Fruit fly (Drosophila melanogaster) whole organism, embryonic: ENCODE measurements around the gene FRG1.

Experiments used
- Bgb ChIP-seq: fragments of 200-800 bp; sonication (Bioruptor generic); IDR thresholded peaks from 2 replicates; pipeline ENCODE4 v1.3.6; 2022; ENCODE audit warnings: missing biosample characterization, missing genetic modification characterization; ENCODE audit not compliant: partially characterized antibody
- Blimp-1 ChIP-seq: fragments of 200-800 bp; sonication (Bioruptor generic); optimal IDR thresholded peaks from 3 replicates; lab custom pipeline; 2018; ENCODE audit warnings: missing biosample characterization, missing genetic modification characterization, mild to moderate bottlenecking, moderate library complexity, missing genetic modification reagents
- CG12236 ChIP-seq: fragments of 200-800 bp; sonication (Bioruptor generic); optimal IDR thresholded peaks from 2 replicates; lab custom pipeline; 2016; ENCODE audit warnings: missing biosample characterization, missing genetic modification characterization
- CG12744 ChIP-seq: fragments of 200-800 bp; sonication (Bioruptor generic); optimal IDR thresholded peaks from 2 replicates; lab custom pipeline; 2016; ENCODE audit warnings: missing biosample characterization, missing genetic modification characterization
- CG1529 ChIP-seq: fragments of 200-800 bp; sonication (Bioruptor generic); optimal IDR thresholded peaks from 3 replicates; lab custom pipeline; 2018; ENCODE audit warnings: missing biosample characterization, missing genetic modification characterization
- CG16813 ChIP-seq: fragments of 200-800 bp; sonication (Bioruptor generic); IDR thresholded peaks from 3 replicates; pipeline ENCODE4 v1.3.6; 2022; ENCODE audit warnings: missing biosample characterization, missing genetic modification characterization; ENCODE audit not compliant: partially characterized antibody
- CG1792 ChIP-seq: fragments of 200-800 bp; sonication (Bioruptor generic); optimal IDR thresholded peaks from 2 replicates; lab custom pipeline; 2016; ENCODE audit warnings: missing biosample characterization, missing genetic modification characterization
- CG2129 ChIP-seq: fragments of 200-800 bp; sonication (Bioruptor generic); IDR thresholded peaks from 2 replicates; pipeline ENCODE4 v1.3.6; 2022; ENCODE audit warnings: missing biosample characterization, missing genetic modification characterization; ENCODE audit not compliant: partially characterized antibody
- CG30403 ChIP-seq: fragments of 200-800 bp; sonication (Bioruptor generic); optimal IDR thresholded peaks from 3 replicates; lab custom pipeline; 2016; ENCODE audit warnings: missing biosample characterization, missing genetic modification characterization
- CG31388 ChIP-seq: fragments of 200-800 bp; sonication (Bioruptor generic); optimal IDR thresholded peaks from 2 replicates; lab custom pipeline; 2016; ENCODE audit warnings: missing biosample characterization, missing genetic modification characterization
- CG3726 ChIP-seq: fragments of 200-800 bp; sonication (Bioruptor generic); IDR thresholded peaks from 3 replicates; pipeline ENCODE4, ENCODE4 v1.3.6; 2022; ENCODE audit warnings: missing biosample characterization, missing genetic modification characterization
- CG6272 ChIP-seq: fragments of 200-800 bp; sonication (Bioruptor generic); IDR thresholded peaks from 2 replicates; pipeline ENCODE4 v1.3.6; 2022; ENCODE audit warnings: missing biosample characterization, missing genetic modification characterization
- CG6791 ChIP-seq: fragments of 200-800 bp; sonication (Bioruptor generic); IDR thresholded peaks from 3 replicates; pipeline ENCODE4 v1.3.6; 2022; ENCODE audit warnings: missing biosample characterization, missing genetic modification characterization; ENCODE audit not compliant: partially characterized antibody
- CG7357 ChIP-seq: fragments of 200-800 bp; sonication (Bioruptor generic); IDR thresholded peaks from 3 replicates; pipeline ENCODE4 v1.3.6; 2022; ENCODE audit warnings: missing biosample characterization, missing genetic modification characterization
- CG8765 ChIP-seq: fragments of 200-800 bp; sonication (Bioruptor generic); IDR thresholded peaks from 2 replicates; pipeline ENCODE4 v1.3.6; 2022; ENCODE audit warnings: missing biosample characterization, missing genetic modification characterization
- CG9817 ChIP-seq: fragments of 200-800 bp; sonication (Bioruptor generic); optimal IDR thresholded peaks from 2 replicates; lab custom pipeline; 2018; ENCODE audit warnings: missing biosample characterization, mild to moderate bottlenecking, missing genetic modification characterization, moderate library complexity
- CG9932 ChIP-seq: fragments of 200-800 bp; sonication (Bioruptor generic); IDR thresholded peaks from 2 replicates; pipeline ENCODE4 v1.3.6; 2022; ENCODE audit warnings: missing biosample characterization, missing genetic modification characterization
- CoRest ChIP-seq: fragments of 200-800 bp; sonication (Bioruptor generic); optimal IDR thresholded peaks from 3 replicates; lab custom pipeline; 2018; ENCODE audit warnings: missing biosample characterization, mild to moderate bottlenecking, missing genetic modification characterization, moderate library complexity
- Dad ChIP-seq: fragments of 200-800 bp; sonication (Bioruptor generic); optimal IDR thresholded peaks from 3 replicates; lab custom pipeline; 2016; ENCODE audit warnings: missing biosample characterization, missing genetic modification characterization
- Fer3 ChIP-seq: fragments of 200-800 bp; sonication (Bioruptor generic); optimal IDR thresholded peaks from 2 replicates; lab custom pipeline; 2018; ENCODE audit warnings: missing biosample characterization, mild to moderate bottlenecking, missing genetic modification characterization, moderate library complexity
- Gsc ChIP-seq: fragments of 200-800 bp; sonication (Bioruptor generic); IDR thresholded peaks from 2 replicates; pipeline ENCODE4 v1.3.6; 2022; ENCODE audit warnings: missing biosample characterization, missing genetic modification characterization
- Gug ChIP-seq: fragments of 200-800 bp; sonication (Bioruptor generic); IDR thresholded peaks from 4 replicates; pipeline ENCODE4 v1.3.6; 2022; ENCODE audit warnings: missing biosample characterization, missing genetic modification characterization
- HHEX ChIP-seq: fragments of 200-800 bp; sonication (Bioruptor generic); optimal IDR thresholded peaks from 3 replicates; lab custom pipeline; 2017; ENCODE audit warnings: missing biosample characterization, mild to moderate bottlenecking, missing genetic modification characterization, missing genetic modification reagents
- Hand ChIP-seq: fragments of 200-800 bp; sonication (Bioruptor generic); optimal IDR thresholded peaks from 2 replicates; lab custom pipeline; 2017; ENCODE audit warnings: mild to moderate bottlenecking, missing biosample characterization, missing genetic modification reagents, missing genetic modification characterization
- HmgD ChIP-seq: fragments of 200-800 bp; sonication (Bioruptor generic); optimal IDR thresholded peaks from 3 replicates; lab custom pipeline; 2016; ENCODE audit warnings: missing biosample characterization, missing genetic modification characterization
- Med ChIP-seq: fragments of 200-800 bp; sonication (Bioruptor generic); peaks from one replicate; lab custom pipeline; 2016; ENCODE audit warnings: missing biosample characterization, missing genetic modification characterization, mild to moderate bottlenecking, inconsistent platforms, moderate library complexity
- Oli ChIP-seq: fragments of 200-800 bp; sonication (Bioruptor generic); optimal IDR thresholded peaks from 2 replicates; lab custom pipeline; 2018; ENCODE audit warnings: missing biosample characterization, mild to moderate bottlenecking, missing genetic modification characterization, moderate library complexity
- PHDP ChIP-seq: fragments of 200-800 bp; sonication (Bioruptor generic); optimal IDR thresholded peaks from 3 replicates; lab custom pipeline; 2018; ENCODE audit warnings: missing biosample characterization, mild to moderate bottlenecking, missing genetic modification characterization, moderate library complexity
- Poxn ChIP-seq: fragments of 200-800 bp; sonication (Bioruptor generic); IDR thresholded peaks from 2 replicates; pipeline ENCODE4 v1.3.6; 2022; ENCODE audit warnings: missing biosample characterization, missing genetic modification characterization
- Scr ChIP-seq: fragments of 200-800 bp; sonication (Bioruptor generic); IDR thresholded peaks from 2 replicates; pipeline ENCODE4 v1.3.6; 2022; ENCODE audit warnings: missing biosample characterization, missing genetic modification characterization; ENCODE audit not compliant: partially characterized antibody
- Xrp1 ChIP-seq: fragments of 200-800 bp; sonication (Bioruptor generic); IDR thresholded peaks from 2 replicates; pipeline ENCODE4 v1.3.6; 2022; ENCODE audit warnings: missing biosample characterization, missing genetic modification characterization
- amos ChIP-seq: fragments of 200-800 bp; sonication (Bioruptor generic); IDR thresholded peaks from 2 replicates; pipeline ENCODE4 v1.3.6; 2022; ENCODE audit warnings: missing biosample characterization, missing genetic modification characterization; ENCODE audit not compliant: partially characterized antibody
- bbx ChIP-seq: fragments of 200-800 bp; sonication (Bioruptor generic); IDR thresholded peaks from 2 replicates; pipeline ENCODE4 v1.3.6; 2022; ENCODE audit warnings: missing biosample characterization, missing genetic modification characterization; ENCODE audit not compliant: partially characterized antibody
- bsh ChIP-seq, 2 experiments: fragments of 200-800 bp; sonication (Bioruptor generic); optimal IDR thresholded peaks; 2 replicates each; lab custom pipeline; 2017 to 2018; ENCODE audit warnings: mild to moderate bottlenecking in 2 of 2, missing biosample characterization in 2 of 2, missing genetic modification characterization in 2 of 2, moderate library complexity in 1 of 2
- cad ChIP-seq: fragments of >200 bp; optimal IDR thresholded peaks from 2 replicates; lab custom pipeline; 2017; ENCODE audit warnings: missing biosample characterization, missing genetic modification characterization
- cg ChIP-seq: fragments of 200-800 bp; sonication (Bioruptor generic); optimal IDR thresholded peaks from 3 replicates; lab custom pipeline; 2019; ENCODE audit warnings: missing biosample characterization, mild to moderate bottlenecking, missing genetic modification characterization, moderate library complexity
- chn ChIP-seq: fragments of 200-800 bp; sonication (Bioruptor generic); optimal IDR thresholded peaks from 2 replicates; lab custom pipeline; 2016; ENCODE audit warnings: missing biosample characterization, missing genetic modification characterization
- dpn ChIP-seq, 2 experiments: fragments of 200-800 bp; sonication (Bioruptor generic); optimal IDR thresholded peaks; 3 replicates each; lab custom pipeline; 2016; ENCODE audit warnings: missing biosample characterization in 2 of 2, missing genetic modification characterization in 2 of 2
- ems ChIP-seq: fragments of 200-800 bp; sonication (Bioruptor generic); optimal IDR thresholded peaks from 3 replicates; lab custom pipeline; 2016; ENCODE audit warnings: missing biosample characterization, missing genetic modification characterization
- eve ChIP-seq, 2 experiments: fragments of >200 bp; optimal IDR thresholded peaks; 2 replicates each; lab custom pipeline; 2017; ENCODE audit warnings: missing biosample characterization in 2 of 2, missing genetic modification characterization in 2 of 2
- fd3F ChIP-seq: fragments of 200-800 bp; sonication (Bioruptor generic); optimal IDR thresholded peaks from 2 replicates; lab custom pipeline; 2018; ENCODE audit warnings: missing biosample characterization, mild to moderate bottlenecking, missing genetic modification characterization, moderate library complexity
- fd64A ChIP-seq: fragments of 200-800 bp; sonication (Bioruptor generic); optimal IDR thresholded peaks from 3 replicates; lab custom pipeline; 2018; ENCODE audit warnings: missing biosample characterization, mild to moderate bottlenecking, missing genetic modification characterization
- fru ChIP-seq: fragments of >200 bp; optimal IDR thresholded peaks from 2 replicates; lab custom pipeline; 2017
- gt ChIP-seq: fragments of 200-800 bp; sonication (Bioruptor generic); IDR thresholded peaks from 2 replicates; pipeline ENCODE4 v1.3.6; 2022; ENCODE audit warnings: missing biosample characterization, missing genetic modification characterization
- hkb ChIP-seq, 2 experiments: fragments of 200-800 bp in 1 of 2; fragments of >200 bp in 1 of 2; sonication (Bioruptor generic) in 1 of 2; IDR thresholded peaks in 1 of 2; optimal IDR thresholded peaks in 1 of 2; 2 replicates each; pipeline versions ENCODE4 v1.3.6 to Lab custom; 2017 to 2022; ENCODE audit warnings: missing biosample characterization in 1 of 2, missing genetic modification characterization in 1 of 2
- sens ChIP-seq: fragments of 200-800 bp; sonication (Bioruptor generic); peaks from one replicate; lab custom pipeline; 2016; ENCODE audit warnings: missing biosample characterization, missing genetic modification characterization
- sqz ChIP-seq: fragments of 200-800 bp; sonication (Bioruptor generic); optimal IDR thresholded peaks from 3 replicates; lab custom pipeline; 2018; ENCODE audit warnings: missing biosample characterization, mild to moderate bottlenecking, missing genetic modification characterization
- stwl ChIP-seq: fragments of 200-800 bp; sonication (Bioruptor generic); optimal IDR thresholded peaks from 3 replicates; lab custom pipeline; 2018; ENCODE audit warnings: missing biosample characterization, mild to moderate bottlenecking, missing genetic modification characterization, moderate library complexity
- toy ChIP-seq: fragments of 200-800 bp; sonication (Bioruptor generic); IDR thresholded peaks from 2 replicates; pipeline ENCODE4 v1.3.6; 2022; ENCODE audit warnings: missing biosample characterization, missing genetic modification characterization
- yki ChIP-seq: fragments of >200 bp; optimal IDR thresholded peaks from 3 replicates; lab custom pipeline; 2018

Gene FRG1

DNA sequence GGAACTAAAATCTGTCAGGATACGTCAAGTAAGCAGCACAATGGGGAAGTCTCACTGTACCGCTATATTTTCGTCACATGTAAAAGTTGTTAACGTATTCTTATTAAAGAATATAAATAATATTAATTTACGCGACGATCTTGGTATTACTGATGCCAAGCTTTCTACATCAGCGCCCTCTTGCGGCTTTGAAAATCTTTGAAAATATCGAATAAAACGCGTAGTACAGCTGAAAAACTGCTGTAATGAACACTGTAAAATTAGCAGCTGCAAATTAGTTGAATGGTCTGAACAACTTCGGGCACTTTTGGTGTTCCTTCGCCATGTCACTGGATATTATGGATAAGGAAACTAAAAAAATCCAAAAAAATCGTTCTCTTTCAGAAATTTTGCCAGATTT lies 23.3 kb upstream of the FRG1 start (continued):
- no peak for TF ChIP-seq CG9817
- TF ChIP-seq Oli (tag; lab: Kevin White, UChicago), result no peak
- 0 out of 2 replicates have a peak, but pooled peaks have one; percentile 14 for TF ChIP-seq CG9932
- TF ChIP-seq chn (GFP tag; lab: Kevin White, UChicago), result no peak
- no peak for TF ChIP-seq fru (lab: Kevin White, UChicago)
- peak; percentile 12 for TF ChIP-seq stwl
- peak; percentile 57 for TF ChIP-seq amos
- TF ChIP-seq Hand (GFP tag; lab: Kevin White, UChicago), result no peak
- TF ChIP-seq CG6791 (GFP tag; lab: Robert Waterston, UW), result peak; percentile 51; the same call in 2 of the 3 replicates
- TF ChIP-seq bbx, result peak; percentile 43; the same call in 1 of the 2 replicates
- TF ChIP-seq CG3726, result no peak
- peak; percentile 65 for TF ChIP-seq Bgb (GFP tag; lab: Robert Waterston, UW)
- no peak for TF ChIP-seq yki

DNA sequence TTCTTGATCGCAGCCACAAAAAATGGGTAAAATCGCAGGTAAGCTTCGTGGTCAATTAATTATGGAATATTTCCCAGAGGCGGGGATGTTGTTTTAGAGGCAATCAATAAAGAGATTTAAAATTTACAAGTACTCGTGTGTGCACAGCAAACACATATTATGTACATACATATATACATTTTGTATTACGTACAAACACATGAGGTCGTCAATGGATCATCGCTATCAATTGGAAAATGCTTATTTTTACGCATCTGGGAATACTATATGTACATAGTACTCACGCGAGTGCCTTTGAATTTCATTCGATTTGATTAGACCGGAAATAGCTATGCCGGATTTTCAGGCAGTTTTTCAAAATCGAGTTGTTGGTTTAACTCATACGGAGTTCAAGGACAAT lies 21.0 kb upstream of the FRG1 start:
- no peak for TF ChIP-seq PHDP (tag; lab: Kevin White, UChicago)
- peak; percentile 83 for TF ChIP-seq sens (GFP tag; lab: Kevin White, UChicago)
- TF ChIP-seq cg (GFP tag; lab: Kevin White, UChicago), result no peak
- TF ChIP-seq CG7357, result no peak
- TF ChIP-seq Xrp1, result 0 out of 2 replicates have a peak, but pooled peaks have one; percentile 10
- no peak for TF ChIP-seq Gug (GFP tag; lab: Robert Waterston, UW)
- no peak for TF ChIP-seq CG1792
- no peak for TF ChIP-seq CG6272 (GFP tag; lab: Robert Waterston, UW)
- TF ChIP-seq eve (GFP tag; optimal IDR thresholded peaks at IDR 0.05; lab: Kevin White, UChicago), result peak in 1 of 2 experiments; percentile 59
- TF ChIP-seq CG12236 (GFP tag; lab: Kevin White, UChicago), result no peak
- TF ChIP-seq CG2129 (GFP tag; lab: Robert Waterston, UW), result no peak
- no peak for TF ChIP-seq Poxn (GFP tag; lab: Robert Waterston, UW)
- no peak for TF ChIP-seq CG31388 (GFP tag; lab: Kevin White, UChicago)
- TF ChIP-seq HHEX (GFP tag; lab: Kevin White, UChicago), result no peak
- no peak for TF ChIP-seq cad (GFP tag; lab: Kevin White, UChicago)
- TF ChIP-seq bsh (GFP tag; optimal IDR thresholded peaks at IDR 0.05; lab: Kevin White, UChicago), result peak in 1 of 2 experiments; percentile 21
- no peak for TF ChIP-seq hkb (optimal IDR thresholded peaks at IDR 0.05; lab: Kevin White, UChicago)
- 0 out of 2 replicates have a peak, but pooled peaks have one; percentile 11 for TF ChIP-seq hkb (GFP tag; IDR thresholded peaks at IDR 0.05; lab: Robert Waterston, UW)
- no peak for TF ChIP-seq Gsc (GFP tag; lab: Robert Waterston, UW)
- TF ChIP-seq CG30403 (GFP tag; lab: Kevin White, UChicago), result no peak
- TF ChIP-seq Blimp-1 (GFP tag; lab: Kevin White, UChicago), result no peak
- no peak for TF ChIP-seq toy
- no peak for TF ChIP-seq Scr (GFP tag; lab: Robert Waterston, UW)
- no peak for TF ChIP-seq CG1529 (GFP tag; lab: Kevin White, UChicago)
- no peak for TF ChIP-seq gt (GFP tag; lab: Robert Waterston, UW)
- TF ChIP-seq Fer3, result no peak
- TF ChIP-seq Med (GFP tag; lab: Kevin White, UChicago), result peak; percentile 0
- TF ChIP-seq fd3F (GFP tag; lab: Kevin White, UChicago), result peak; percentile 8
- no peak for TF ChIP-seq sqz (GFP tag; lab: Kevin White, UChicago)
- TF ChIP-seq CG8765 (GFP tag; lab: Robert Waterston, UW), result no peak
- no peak for TF ChIP-seq Dad (GFP tag; lab: Kevin White, UChicago)
- TF ChIP-seq CoRest (tag; lab: Kevin White, UChicago), result no peak
- TF ChIP-seq CG16813, result no peak
- TF ChIP-seq ems (GFP tag; lab: Kevin White, UChicago), result no peak
- TF ChIP-seq dpn (GFP tag; optimal IDR thresholded peaks at IDR 0.05; lab: Kevin White, UChicago), result no peak
- TF ChIP-seq CG12744 (GFP tag; lab: Kevin White, UChicago), result no peak
- no peak for TF ChIP-seq fd64A (GFP tag; lab: Kevin White, UChicago)
- no peak for TF ChIP-seq HmgD (GFP tag; lab: Kevin White, UChicago)
- no peak for TF ChIP-seq CG9817
- TF ChIP-seq, all 482 proteins: peak for 7
